Fruit fly (Drosophila melanogaster): ENCODE measurements around the gene wac.
A peak's percentile ranks its signal among the peaks of the same experiment; 100 is the strongest.

Gene wac

dm6 chr3L:257618-258475 is at the start of gene wac, which contains the start of gene DIP2 (continued):
- peak; percentile 22 for TF ChIP-seq Neu2 (GFP tag; optimal IDR thresholded peaks at IDR 0.05; ENCODE audit: borderline replicate concordance)
- TF ChIP-seq Dbx (GFP tag; IDR thresholded peaks at IDR 0.05) = peak; percentile 83
- peak; percentile 58 for TF ChIP-seq nerfin-2 (GFP tag; IDR thresholded peaks at IDR 0.05; ENCODE audit: partially characterized antibody)
- TF ChIP-seq odd (GFP tag; optimal IDR thresholded peaks at IDR 0.05) = peak; percentile 51
- TF ChIP-seq Myb (GFP tag; optimal IDR thresholded peaks at IDR 0.05) = peak; percentile 81
- TF ChIP-seq Sry-β (GFP tag; optimal IDR thresholded peaks at IDR 0.05) = peak; percentile 13
- peak; percentile 50; the same call in 2 of the 3 replicates for TF ChIP-seq CG6175 (GFP tag; IDR thresholded peaks at IDR 0.05)
- TF ChIP-seq CG4328 (GFP tag; optimal IDR thresholded peaks at IDR 0.05) = peak; percentile 32
- TF ChIP-seq CG11696 (GFP tag; IDR thresholded peaks at IDR 0.05) = 0 out of 2 replicates have a peak, but pooled peaks have one; percentile 42
- TF ChIP-seq lola (GFP tag; optimal IDR thresholded peaks at IDR 0.05) = peak in 1 of 3 experiments; percentile 54
- no peak for TF ChIP-seq Lim3 (GFP tag; IDR thresholded peaks at IDR 0.05)
- peak; percentile 62; the same call in 1 of the 2 replicates for TF ChIP-seq CG1024 (GFP tag; IDR thresholded peaks at IDR 0.05)
- peak; percentile 90 for TF ChIP-seq shn (GFP tag; optimal IDR thresholded peaks at IDR 0.05)
- TF ChIP-seq CG17912 (GFP tag; optimal IDR thresholded peaks at IDR 0.05) = peak; percentile 69
- TF ChIP-seq Lpt (GFP tag; optimal IDR thresholded peaks at IDR 0.05) = no peak
- peak; percentile 55 for TF ChIP-seq CG2129 (GFP tag; IDR thresholded peaks at IDR 0.05; ENCODE audit: partially characterized antibody)
- TF ChIP-seq Atf3 (GFP tag; optimal IDR thresholded peaks at IDR 0.05) = peak; percentile 84
- TF ChIP-seq CG7963 (GFP tag; IDR thresholded peaks at IDR 0.05; ENCODE audit: partially characterized antibody) = peak; percentile 73
- TF ChIP-seq HLH3B (GFP tag; IDR thresholded peaks at IDR 0.05) = peak; percentile 58; the same call in 1 of the 2 replicates
- TF ChIP-seq CG42726 (GFP tag; IDR thresholded peaks at IDR 0.05; ENCODE audit: partially characterized antibody) = peak; percentile 91
- TF ChIP-seq CG5180 (GFP tag; optimal IDR thresholded peaks at IDR 0.05) = no peak
- peak; percentile 36; the same call in 1 of the 2 replicates for TF ChIP-seq CG17612 (GFP tag; IDR thresholded peaks at IDR 0.05)
- TF ChIP-seq CrebB (tag; optimal IDR thresholded peaks at IDR 0.05) = no peak
- peak; percentile 60 for TF ChIP-seq CG13424 (tag; optimal IDR thresholded peaks at IDR 0.05)
- peak; percentile 93 for TF ChIP-seq Gug (GFP tag; IDR thresholded peaks at IDR 0.05)
- TF ChIP-seq caup (GFP tag; optimal IDR thresholded peaks at IDR 0.05; ENCODE audit: severe bottlenecking) = peak; percentile 69
- peak; percentile 57; the same call in 1 of the 2 replicates for TF ChIP-seq CG10366 (GFP tag; IDR thresholded peaks at IDR 0.05)
- no peak for TF ChIP-seq run (tag; optimal IDR thresholded peaks at IDR 0.05)
- peak; percentile 14; the same call in 1 of the 2 replicates for TF ChIP-seq ham (GFP tag; IDR thresholded peaks at IDR 0.05)
- TF ChIP-seq CG9817 (tag; optimal IDR thresholded peaks at IDR 0.05) = peak; percentile 64
- TF ChIP-seq CG13287 (GFP tag; IDR thresholded peaks at IDR 0.05; ENCODE audit: partially characterized antibody) = peak; percentile 96
- peak; percentile 40 for TF ChIP-seq Nf-YB (GFP tag; optimal IDR thresholded peaks at IDR 0.05)
- TF ChIP-seq fd3F (GFP tag; optimal IDR thresholded peaks at IDR 0.05) = peak; percentile 4
- TF ChIP-seq CG6254 (GFP tag; optimal IDR thresholded peaks at IDR 0.05) = peak; percentile 10
- no peak for TF ChIP-seq CG8359 (GFP tag; optimal IDR thresholded peaks at IDR 0.05; ENCODE audit: borderline replicate concordance)
- TF ChIP-seq CG16813 (GFP tag; IDR thresholded peaks at IDR 0.05; ENCODE audit: partially characterized antibody) = peak; percentile 88
- TF ChIP-seq Bteb2 (GFP tag; optimal IDR thresholded peaks at IDR 0.05) = peak; percentile 71
- TF ChIP-seq H15 (GFP tag; IDR thresholded peaks at IDR 0.05) = peak; percentile 62; the same call in 1 of the 3 replicates
- TF ChIP-seq Dad (GFP tag; optimal IDR thresholded peaks at IDR 0.05) = peak; percentile 79
- peak; percentile 69 for TF ChIP-seq Bdp1 (GFP tag; optimal IDR thresholded peaks at IDR 0.05)
- peak; percentile 65 for TF ChIP-seq Fer3 (tag; optimal IDR thresholded peaks at IDR 0.05)
- TF ChIP-seq Taf1 (GFP tag; IDR thresholded peaks at IDR 0.05) = peak; percentile 20; the same call in 1 of the 2 replicates
- no peak for TF ChIP-seq Gsc (GFP tag; IDR thresholded peaks at IDR 0.05)
- peak; percentile 68 for TF ChIP-seq phol (tag; optimal IDR thresholded peaks at IDR 0.05)
- TF ChIP-seq CG9609 (GFP tag; optimal IDR thresholded peaks at IDR 0.05) = peak; percentile 82
- TF ChIP-seq CG12391 (tag; optimal IDR thresholded peaks at IDR 0.05) = peak; percentile 81
- TF ChIP-seq gem (tag; optimal IDR thresholded peaks at IDR 0.05) = no peak

Data from whole organism, embryonic.